Worm (Caenorhabditis elegans) whole organism, mixed stage, embryonic: ENCODE measurements around the gene frpr-19.

Experiments used
- ceh-43 ChIP-seq: fragments of 200-800 bp; sonication (Bioruptor generic); optimal IDR thresholded peaks from 2 replicates; lab custom pipeline; 2018; ENCODE audit warnings: mild to moderate bottlenecking, missing genetic modification characterization, moderate library complexity, missing compliant biosample characterization
- ces-1 ChIP-seq: fragments of 150-350 bp; optimal IDR thresholded peaks from 2 replicates; lab custom pipeline; 2014; ENCODE audit warnings: missing biosample characterization, missing genetic modification reagents, missing genetic modification characterization
- elt-1 ChIP-seq: sonication (generic microtip); optimal IDR thresholded peaks from 2 replicates; lab custom pipeline; 2017; ENCODE audit warnings: missing genetic modification characterization, mild to moderate bottlenecking, missing compliant biosample characterization, antibody characterized with exemption, moderate library complexity, borderline replicate concordance; ENCODE audit not compliant: insufficient read depth
- elt-3 ChIP-seq: fragments of 150-350 bp; optimal IDR thresholded peaks from 2 replicates; lab custom pipeline; 2014; ENCODE audit warnings: missing biosample characterization, missing genetic modification characterization
- lsy-2 ChIP-seq: fragments of 150-350 bp; optimal IDR thresholded peaks from 2 replicates; lab custom pipeline; 2014; ENCODE audit warnings: missing biosample characterization, missing genetic modification characterization
- nhr-12 ChIP-seq: fragments of 150-350 bp; optimal IDR thresholded peaks from 2 replicates; lab custom pipeline; 2014; ENCODE audit warnings: missing biosample characterization, missing genetic modification characterization
- nhr-237 ChIP-seq: fragments of 150-350 bp; optimal IDR thresholded peaks from 2 replicates; lab custom pipeline; 2014; ENCODE audit warnings: missing biosample characterization, missing genetic modification characterization
- snpc-4 ChIP-seq: fragments of 150-350 bp; optimal IDR thresholded peaks from 2 replicates; lab custom pipeline; 2014; ENCODE audit warnings: missing biosample characterization, missing genetic modification characterization
- unc-39 ChIP-seq: fragments of 150-350 bp; optimal IDR thresholded peaks from 2 replicates; lab custom pipeline; 2014; ENCODE audit warnings: missing biosample characterization, missing genetic modification characterization

- TF ChIP-seq ceh-43 (GFP tag; lab: Kevin White, UChicago) (no peak), elt-3 (tag; lab: Kevin White, UChicago) (no peak), nhr-12 (tag; lab: Kevin White, UChicago) (no peak), elt-1 (tag; lab: Kevin White, UChicago) (no peak), ces-1 (GFP tag; lab: Kevin White, UChicago) (peak; percentile 94), lsy-2 (no peak), unc-39 (tag; lab: Kevin White, UChicago) (no peak), nhr-237 (tag; lab: Kevin White, UChicago) (no peak), snpc-4 (tag; lab: Kevin White, UChicago) (no peak)
Observed at ce11 chrIV:1824065-1824531, 42.6 kb upstream of the frpr-19 start, which contains the start of gene cmk-1.
